Worm (Caenorhabditis elegans): ENCODE results near the gene appg-2.
A peak's percentile ranks its signal among the peaks of the same experiment; 100 is the strongest.

The appg-2 gene

DNA sequence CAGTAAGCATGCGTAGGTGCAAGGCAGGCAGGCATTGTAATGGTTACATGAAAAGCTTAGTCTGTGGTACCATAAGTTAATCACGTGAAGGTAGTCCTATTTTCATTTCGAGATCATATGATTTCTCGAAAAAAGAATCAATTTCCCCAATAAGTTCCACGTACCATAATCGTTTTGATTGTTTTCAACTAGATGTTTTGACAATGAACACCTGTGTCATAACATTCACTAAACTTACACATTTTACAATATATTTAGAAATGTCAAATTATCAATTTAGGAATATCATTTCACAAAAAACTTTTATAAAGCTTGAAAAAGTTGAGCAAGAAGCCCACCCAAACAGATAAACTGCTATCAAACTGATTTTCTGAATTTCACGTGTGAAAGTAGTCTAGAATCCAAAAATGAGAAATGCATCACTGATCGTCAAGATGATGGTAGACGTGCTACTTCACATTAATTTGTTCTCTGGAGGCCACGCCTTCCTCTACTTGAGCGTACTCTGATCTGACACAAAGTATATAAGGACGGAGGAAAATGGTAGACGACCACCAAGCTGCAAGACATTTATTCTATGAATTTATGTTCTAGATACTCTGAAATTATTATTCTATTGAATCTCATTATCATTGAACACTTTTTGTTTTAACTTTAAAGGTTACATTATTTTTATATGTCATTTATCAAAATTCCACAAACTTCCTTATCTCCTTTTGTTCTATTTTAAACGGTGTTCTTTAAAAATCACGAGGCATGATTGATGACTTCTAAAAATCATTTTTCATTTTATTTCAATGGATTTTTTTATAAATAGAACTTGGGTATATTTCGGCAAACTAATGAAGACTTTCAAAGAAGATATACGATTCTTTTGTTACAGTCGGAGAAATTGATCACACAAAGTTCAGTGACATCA, 18.3 kb downstream of the appg-2 start, which contains the start of gene F46C5.10 (continued):
- no peak for TF ChIP-seq hlh-12 (tag; optimal IDR thresholded peaks at IDR 0.05)

DNA sequence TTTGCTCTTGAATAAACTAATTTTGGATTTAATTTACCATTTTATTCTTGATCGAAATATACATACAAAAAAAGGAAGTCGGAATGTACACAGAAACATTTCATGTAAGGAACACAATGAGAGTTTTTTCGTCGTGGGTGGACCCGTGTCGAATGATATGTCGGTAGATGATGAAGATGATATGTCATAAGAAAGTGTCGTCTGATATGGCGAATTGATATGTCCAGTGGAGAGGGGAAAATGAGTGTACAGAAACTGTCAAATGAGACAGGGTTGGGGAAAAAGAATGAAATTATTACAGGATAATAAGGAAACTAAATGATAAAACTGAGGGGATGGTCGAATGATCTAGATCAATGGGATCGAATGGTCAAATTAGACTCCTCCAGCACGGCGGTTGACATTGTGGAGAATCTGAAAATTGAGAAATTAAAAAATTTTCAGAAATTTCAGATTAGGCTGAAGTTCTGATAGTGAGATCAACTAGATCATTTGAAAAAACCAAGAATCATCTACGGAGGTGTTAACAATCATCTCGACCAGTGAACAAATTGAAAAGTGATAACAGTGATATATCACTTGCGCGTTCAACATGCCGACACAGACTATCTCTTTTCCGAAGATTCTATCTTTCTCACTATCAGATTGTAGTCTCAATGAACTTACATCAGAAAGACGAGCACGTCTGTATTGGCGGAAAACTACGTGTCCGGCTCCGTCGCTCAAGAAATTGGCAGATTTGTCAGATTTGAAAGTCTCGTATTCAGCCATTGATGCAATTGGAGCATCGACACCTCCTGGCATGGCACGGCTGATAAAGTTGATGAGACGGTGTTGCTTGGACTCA, 19.4 kb downstream of the appg-2 start:
- TF ChIP-seq chd-7 (tag; optimal IDR thresholded peaks at IDR 0.05) (peak; percentile 4), ama-1 (optimal IDR thresholded peaks at IDR 0.05) (peak; percentile 87), ama-1 (GFP tag; optimal IDR thresholded peaks at IDR 0.05) (no peak), nhr-27 (tag; optimal IDR thresholded peaks at IDR 0.05) (no peak), lin-35 (GFP tag; optimal IDR thresholded peaks at IDR 0.05) (peak in 1 of 3 experiments; percentile 20), akir-1 (GFP tag; optimal IDR thresholded peaks at IDR 0.05) (no peak), ets-4 (GFP tag; optimal IDR thresholded peaks at IDR 0.05) (no peak), lin-26 (GFP tag; IDR thresholded peaks at IDR 0.05) (peak; percentile 14; the same call in 1 of the 2 replicates), ZK185.1 (tag; optimal IDR thresholded peaks at IDR 0.05; ENCODE audit: poor library complexity, severe bottlenecking) (peak; percentile 34), K11D2.4 (GFP tag; IDR thresholded peaks at IDR 0.05) (0 out of 2 replicates have a peak, but pooled peaks have one; percentile 29), ztf-25 (GFP tag; IDR thresholded peaks at IDR 0.05) (0 out of 2 replicates have a peak, but pooled peaks have one; percentile 26), efl-1 (GFP tag; optimal IDR thresholded peaks at IDR 0.05) (no peak), rpc-1 (optimal IDR thresholded peaks at IDR 0.05) (no peak), rpc-1 (tag; optimal IDR thresholded peaks at IDR 0.05) (no peak), F37B4.10 (GFP tag; IDR thresholded peaks at IDR 0.05) (0 out of 2 replicates have a peak, but pooled peaks have one; percentile 55), tbx-9 (tag; optimal IDR thresholded peaks at IDR 0.05; ENCODE audit: borderline replicate concordance) (no peak), ztf-26 (tag; optimal IDR thresholded peaks at IDR 0.05) (peak; percentile 85), lsl-1 (GFP tag; optimal IDR thresholded peaks at IDR 0.05) (no peak), hlh-26 (GFP tag; conservative IDR thresholded peaks at IDR 0.05) (no peak), aptf-2 (GFP tag; conservative IDR thresholded peaks at IDR 0.05) (0 out of 2 replicates have a peak, but pooled peaks have one; percentile 21), lin-40 (tag; optimal IDR thresholded peaks at IDR 0.05) (peak; percentile 3)

ce11 chrII:8821140-8821595, 20.2 kb downstream of the appg-2 start, which contains the start of gene F46C5.1:
Gene F46C5.1 (minus strand): TSS chrII:8821190.
- no peak for TF ChIP-seq chd-7 (tag; optimal IDR thresholded peaks at IDR 0.05)
- TF ChIP-seq hmg-1.2 (GFP tag; IDR thresholded peaks at IDR 0.05), result peak; percentile 26; the same call in 1 of the 2 replicates

- TF ChIP-seq nfyb-1 (GFP tag; IDR thresholded peaks at IDR 0.05) (no peak), lin-40 (tag; optimal IDR thresholded peaks at IDR 0.05) (peak; percentile 1), somi-1 (GFP tag; optimal IDR thresholded peaks at IDR 0.05) (peak; percentile 19), atf-7 (tag; optimal IDR thresholded peaks at IDR 0.05) (no peak), aptf-2 (GFP tag; conservative IDR thresholded peaks at IDR 0.05) (no peak)
These were observed 21.8 kb downstream of the appg-2 start for ce11 chrII:8822711-8823110.

DNA sequence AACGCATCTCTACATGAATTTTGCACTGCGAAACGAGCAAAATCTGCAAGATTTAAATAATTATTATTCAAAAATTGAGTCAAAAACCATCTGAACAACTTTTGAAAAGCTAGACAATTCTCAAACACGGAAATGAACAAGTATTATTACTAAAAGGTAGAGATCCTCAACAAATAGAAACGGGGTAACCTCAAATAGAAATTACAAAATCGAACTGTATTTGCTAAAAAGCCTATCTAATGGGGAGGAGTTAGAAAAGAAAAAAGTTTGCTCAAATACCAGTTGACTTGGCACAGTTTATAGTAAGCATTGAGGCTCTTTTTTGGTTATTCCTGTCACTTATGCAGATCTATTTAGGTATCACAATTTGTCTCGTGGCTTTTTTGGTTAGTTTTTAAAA, 24.8 kb downstream of the appg-2 start, which contains the start of gene nas-25:
Gene nas-25, plus strand, starts transcription at position 301 of the 400 bp plus-strand sequence.
- TF ChIP-seq T26A5.8 (tag; optimal IDR thresholded peaks at IDR 0.05) (no peak), lin-54 (GFP tag; optimal IDR thresholded peaks at IDR 0.05) (no peak), attf-6 (GFP tag; IDR thresholded peaks at IDR 0.05) (no peak), mxl-1 (tag; optimal IDR thresholded peaks at IDR 0.05) (no peak), D2030.7 (GFP tag; IDR thresholded peaks at IDR 0.05) (no peak), Y53F4B.3 (GFP tag; IDR thresholded peaks at IDR 0.05) (no peak), F49E8.2 (tag; optimal IDR thresholded peaks at IDR 0.05; ENCODE audit: insufficient read depth) (no peak), bed-2 (GFP tag; IDR thresholded peaks at IDR 0.05) (no peak), ccch-3 (GFP tag; optimal IDR thresholded peaks at IDR 0.05) (no peak)
